Fruit fly (Drosophila melanogaster) whole organism, embryonic: ENCODE data around the gene IntS4.
A peak's percentile ranks its signal among the peaks of the same experiment; 100 is the strongest.

Experiments used
- ATbp ChIP-seq: fragments of 200-800 bp; sonication (Bioruptor generic); optimal IDR thresholded peaks from 2 replicates; lab custom pipeline; 2017; ENCODE audit warnings: missing biosample characterization, mild to moderate bottlenecking, missing genetic modification characterization, missing genetic modification reagents
- B-H2 ChIP-seq: fragments of 200-800 bp; sonication (Bioruptor generic); optimal IDR thresholded peaks from 2 replicates; lab custom pipeline; 2018; ENCODE audit warnings: missing biosample characterization, mild to moderate bottlenecking, missing genetic modification characterization
- CG11504 ChIP-seq: fragments of 200-800 bp; sonication (Bioruptor generic); optimal IDR thresholded peaks from 3 replicates; lab custom pipeline; 2019; ENCODE audit warnings: missing biosample characterization, mild to moderate bottlenecking, missing genetic modification characterization, moderate library complexity
- CG12219 ChIP-seq: fragments of 200-800 bp; sonication (Bioruptor generic); optimal IDR thresholded peaks from 3 replicates; lab custom pipeline; 2018; ENCODE audit warnings: missing biosample characterization, mild to moderate bottlenecking, missing genetic modification characterization
- CG13287 ChIP-seq: fragments of 200-800 bp; sonication (Bioruptor generic); IDR thresholded peaks from 2 replicates; pipeline ENCODE4 v1.3.6; 2022; ENCODE audit warnings: missing biosample characterization, missing genetic modification characterization; ENCODE audit not compliant: partially characterized antibody
- CG16779 ChIP-seq: fragments of 200-800 bp; sonication (Bioruptor generic); IDR thresholded peaks from 2 replicates; pipeline ENCODE4 v1.3.6; 2022; ENCODE audit warnings: missing biosample characterization, missing genetic modification characterization
- CG17359 ChIP-seq: fragments of 200-800 bp; sonication (Bioruptor generic); optimal IDR thresholded peaks from 3 replicates; lab custom pipeline; 2018; ENCODE audit warnings: missing biosample characterization, mild to moderate bottlenecking, missing genetic modification characterization, moderate library complexity
- CG2120 ChIP-seq: fragments of 200-800 bp; sonication (Bioruptor generic); optimal IDR thresholded peaks from 3 replicates; lab custom pipeline; 2016; ENCODE audit warnings: missing biosample characterization, missing genetic modification characterization
- CG3163 ChIP-seq: fragments of 200-800 bp; sonication (Bioruptor generic); optimal IDR thresholded peaks from 3 replicates; lab custom pipeline; 2016; ENCODE audit warnings: missing biosample characterization, missing genetic modification characterization
- CG33213 ChIP-seq: fragments of 200-800 bp; sonication (Bioruptor generic); optimal IDR thresholded peaks from 3 replicates; lab custom pipeline; 2016; ENCODE audit warnings: missing biosample characterization, missing genetic modification characterization
- CG4617 ChIP-seq: fragments of 200-800 bp; sonication (Bioruptor generic); optimal IDR thresholded peaks from 3 replicates; lab custom pipeline; 2016; ENCODE audit warnings: missing biosample characterization, missing genetic modification characterization, borderline replicate concordance
- CG8089 ChIP-seq: fragments of 200-800 bp; sonication (Bioruptor generic); optimal IDR thresholded peaks from 3 replicates; lab custom pipeline; 2016; ENCODE audit warnings: missing biosample characterization, missing genetic modification characterization
- CG8281 ChIP-seq: fragments of 200-800 bp; sonication (Bioruptor generic); optimal IDR thresholded peaks from 2 replicates; lab custom pipeline; 2018; ENCODE audit warnings: missing biosample characterization, mild to moderate bottlenecking, missing genetic modification characterization, moderate library complexity
- CG9609 ChIP-seq: fragments of 200-800 bp; sonication (Bioruptor generic); optimal IDR thresholded peaks from 3 replicates; lab custom pipeline; 2016; ENCODE audit warnings: missing biosample characterization, missing genetic modification characterization
- CG9797 ChIP-seq: fragments of 200-800 bp; sonication (Bioruptor generic); optimal IDR thresholded peaks from 3 replicates; lab custom pipeline; 2018; ENCODE audit warnings: missing biosample characterization, mild to moderate bottlenecking, missing genetic modification characterization
- CG9932 ChIP-seq: fragments of 200-800 bp; sonication (Bioruptor generic); IDR thresholded peaks from 2 replicates; pipeline ENCODE4 v1.3.6; 2022; ENCODE audit warnings: missing biosample characterization, missing genetic modification characterization
- CHES-1-like ChIP-seq: fragments of 200-800 bp; sonication (Bioruptor generic); optimal IDR thresholded peaks from 2 replicates; lab custom pipeline; 2016; ENCODE audit warnings: missing biosample characterization, missing genetic modification characterization
- Doc3 ChIP-seq: fragments of 200-800 bp; sonication (Bioruptor generic); IDR thresholded peaks from 3 replicates; pipeline ENCODE4 v1.3.6; 2022; ENCODE audit warnings: missing biosample characterization, missing genetic modification characterization; ENCODE audit not compliant: partially characterized antibody
- E2f1 ChIP-seq: fragments of 200-800 bp; sonication (Bioruptor generic); IDR thresholded peaks from 2 replicates; pipeline ENCODE4 v1.3.6; 2022; ENCODE audit warnings: missing biosample characterization, missing genetic modification characterization
- E2f2 ChIP-seq: fragments of 200-800 bp; sonication (Bioruptor generic); IDR thresholded peaks from 2 replicates; pipeline ENCODE4 v1.3.6; 2022; ENCODE audit warnings: missing biosample characterization, missing genetic modification characterization
- HmgD ChIP-seq: fragments of 200-800 bp; sonication (Bioruptor generic); optimal IDR thresholded peaks from 3 replicates; lab custom pipeline; 2016; ENCODE audit warnings: missing biosample characterization, missing genetic modification characterization
- HmgZ ChIP-seq: fragments of 200-800 bp; sonication (Bioruptor generic); optimal IDR thresholded peaks from 2 replicates; lab custom pipeline; 2018; ENCODE audit warnings: missing biosample characterization, mild to moderate bottlenecking, missing genetic modification characterization
- Oli ChIP-seq: fragments of 200-800 bp; sonication (Bioruptor generic); optimal IDR thresholded peaks from 2 replicates; lab custom pipeline; 2018; ENCODE audit warnings: missing biosample characterization, mild to moderate bottlenecking, missing genetic modification characterization, moderate library complexity
- Opbp ChIP-seq: fragments of 200-800 bp; sonication (Bioruptor generic); IDR thresholded peaks from 3 replicates; pipeline ENCODE4 v1.3.6; 2022; ENCODE audit warnings: missing biosample characterization, missing genetic modification characterization; ENCODE audit not compliant: partially characterized antibody
- PHDP ChIP-seq: fragments of 200-800 bp; sonication (Bioruptor generic); optimal IDR thresholded peaks from 3 replicates; lab custom pipeline; 2018; ENCODE audit warnings: missing biosample characterization, mild to moderate bottlenecking, missing genetic modification characterization, moderate library complexity
- Sin3A ChIP-seq: fragments of >200 bp; optimal IDR thresholded peaks from 2 replicates; lab custom pipeline; 2018
- cas ChIP-seq: fragments of 200-800 bp; sonication (Bioruptor generic); IDR thresholded peaks from 2 replicates; pipeline ENCODE4 v1.3.6; 2022; ENCODE audit warnings: missing biosample characterization, missing genetic modification characterization
- crc ChIP-seq: fragments of 200-800 bp; sonication (Bioruptor generic); optimal IDR thresholded peaks from 2 replicates; lab custom pipeline; 2016; ENCODE audit warnings: missing biosample characterization, missing genetic modification characterization
- croc ChIP-seq: fragments of 200-800 bp; sonication (Bioruptor generic); conservative IDR thresholded peaks from 3 replicates; pipeline ENCODE4 v1.3.6; 2022; ENCODE audit warnings: missing biosample characterization, missing genetic modification characterization
- crol ChIP-seq: fragments of 200-800 bp; sonication (Bioruptor generic); IDR thresholded peaks from 2 replicates; pipeline ENCODE4 v1.3.6; 2022; ENCODE audit warnings: missing biosample characterization, missing genetic modification characterization
- her ChIP-seq: fragments of 200-800 bp; sonication (Bioruptor generic); optimal IDR thresholded peaks from 2 replicates; lab custom pipeline; 2016; ENCODE audit warnings: missing biosample characterization, missing genetic modification characterization
- inv ChIP-seq: fragments of 200-800 bp; sonication (Bioruptor generic); IDR thresholded peaks from 2 replicates; pipeline ENCODE4 v1.3.6; 2022; ENCODE audit warnings: missing biosample characterization, missing genetic modification characterization; ENCODE audit not compliant: partially characterized antibody
- knrl ChIP-seq: fragments of 200-800 bp; sonication (Bioruptor generic); IDR thresholded peaks from 3 replicates; pipeline ENCODE4 v1.3.6; 2022; ENCODE audit warnings: missing biosample characterization, missing genetic modification characterization; ENCODE audit not compliant: partially characterized antibody
- lmd ChIP-seq: fragments of 200-800 bp; sonication (Bioruptor generic); IDR thresholded peaks from 2 replicates; pipeline ENCODE4 v1.3.6; 2022; ENCODE audit warnings: missing biosample characterization, missing genetic modification characterization
- nerfin-2 ChIP-seq: fragments of 200-800 bp; sonication (Bioruptor generic); IDR thresholded peaks from 2 replicates; pipeline ENCODE4 v1.3.6; 2022; ENCODE audit warnings: missing biosample characterization, missing genetic modification characterization; ENCODE audit not compliant: partially characterized antibody
- nom ChIP-seq: fragments of 200-800 bp; sonication (Bioruptor generic); optimal IDR thresholded peaks from 2 replicates; lab custom pipeline; 2017; ENCODE audit warnings: missing biosample characterization, missing genetic modification characterization, mild to moderate bottlenecking, moderate library complexity, missing genetic modification reagents
- p53 ChIP-seq: fragments of 200-800 bp; sonication (Bioruptor generic); optimal IDR thresholded peaks from 2 replicates; lab custom pipeline; 2016; ENCODE audit warnings: missing biosample characterization, missing genetic modification characterization
- pfk ChIP-seq: fragments of 200-800 bp; sonication (Bioruptor generic); optimal IDR thresholded peaks from 2 replicates; lab custom pipeline; 2018; ENCODE audit warnings: missing biosample characterization, mild to moderate bottlenecking, missing genetic modification characterization, moderate library complexity
- phol ChIP-seq: fragments of 200-800 bp; sonication (Bioruptor generic); optimal IDR thresholded peaks from 3 replicates; lab custom pipeline; 2018; ENCODE audit warnings: missing biosample characterization, mild to moderate bottlenecking, missing genetic modification characterization, moderate library complexity
- pita ChIP-seq: fragments of 200-800 bp; sonication (Bioruptor generic); optimal IDR thresholded peaks from 2 replicates; lab custom pipeline; 2017; ENCODE audit warnings: missing biosample characterization, mild to moderate bottlenecking, missing genetic modification characterization
- sd ChIP-seq: fragments of 200-800 bp; sonication (Bioruptor generic); optimal IDR thresholded peaks from 3 replicates; lab custom pipeline; 2018; ENCODE audit warnings: missing biosample characterization, mild to moderate bottlenecking, missing genetic modification characterization, moderate library complexity
- tap ChIP-seq: fragments of 200-800 bp; optimal IDR thresholded peaks from 3 replicates; lab custom pipeline; 2019; ENCODE audit warnings: missing biosample characterization, mild to moderate bottlenecking, missing genetic modification characterization, moderate library complexity
- tio ChIP-seq: fragments of 200-800 bp; sonication (Bioruptor generic); optimal IDR thresholded peaks from 2 replicates; lab custom pipeline; 2017; ENCODE audit warnings: missing biosample characterization, missing genetic modification characterization, inconsistent platforms
- tx ChIP-seq: fragments of 200-800 bp; sonication (Bioruptor generic); optimal IDR thresholded peaks from 2 replicates; lab custom pipeline; 2016; ENCODE audit warnings: missing biosample characterization, missing genetic modification characterization
- vnd ChIP-seq: fragments of 200-800 bp; sonication (Bioruptor generic); IDR thresholded peaks from 3 replicates; pipeline ENCODE4 v1.3.6; 2022; ENCODE audit warnings: missing biosample characterization, missing genetic modification characterization; ENCODE audit not compliant: partially characterized antibody
- vvl ChIP-seq: fragments of 200-800 bp; sonication (Bioruptor generic); IDR thresholded peaks from 2 replicates; pipeline ENCODE4 v1.3.6; 2022; ENCODE audit warnings: missing biosample characterization, missing genetic modification characterization
- wek ChIP-seq: fragments of 200-800 bp; sonication (Bioruptor generic); optimal IDR thresholded peaks from 3 replicates; lab custom pipeline; 2018; ENCODE audit warnings: missing biosample characterization, mild to moderate bottlenecking, missing genetic modification characterization, moderate library complexity

Gene IntS4

DNA sequence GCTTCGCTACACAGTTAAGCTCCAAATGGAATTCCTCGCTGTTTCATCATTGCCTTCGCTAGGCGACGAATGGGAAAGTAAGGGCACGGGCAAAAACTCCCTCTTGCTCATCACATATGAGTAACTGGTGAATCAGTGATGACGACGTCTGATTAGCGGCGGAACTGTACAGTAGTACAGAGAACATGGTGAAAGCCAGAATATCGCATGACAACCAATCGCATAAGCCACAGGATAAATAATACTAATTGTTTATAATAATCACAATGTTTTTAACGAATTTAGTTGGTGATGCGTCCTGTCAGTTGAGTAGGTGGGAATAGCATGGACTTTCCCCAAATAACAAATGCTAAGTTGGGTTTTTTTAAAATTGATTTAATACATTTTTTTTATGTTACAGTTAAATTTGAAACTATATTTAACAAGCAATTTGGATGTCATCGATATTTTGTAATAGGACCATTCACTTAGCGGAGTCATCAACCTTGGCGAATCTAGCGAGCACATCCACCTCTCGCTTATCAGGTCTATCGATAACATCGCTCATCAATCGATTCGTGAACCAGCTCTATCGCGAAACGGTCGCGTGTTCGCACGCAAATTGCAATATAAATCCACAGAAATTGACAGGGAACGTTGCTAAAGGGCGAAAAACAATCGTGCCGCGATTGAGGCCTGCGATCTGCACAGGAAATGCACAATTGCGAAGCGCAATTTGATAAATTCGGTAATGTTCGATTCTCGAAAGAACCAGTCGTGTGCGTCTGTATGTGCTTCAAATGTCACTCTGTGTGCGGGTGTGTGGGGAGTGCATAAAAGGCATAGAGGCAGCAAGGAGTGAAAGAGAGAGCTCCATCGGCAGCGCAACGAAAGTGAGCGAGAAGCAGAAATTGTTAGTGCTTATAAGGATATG lies 1.8 kb upstream of the IntS4 start, which contains the start of the genes CG12112 and Trf4-1 (continued):
- TF ChIP-seq sd (no peak), HmgD (GFP tag; lab: Kevin White, UChicago) (peak; percentile 48), CG11504 (peak; percentile 30), pfk (GFP tag; lab: Kevin White, UChicago) (no peak), CG33213 (GFP tag; lab: Kevin White, UChicago) (peak; percentile 24), crol (peak; percentile 82), HmgZ (tag; lab: Kevin White, UChicago) (peak; percentile 27), Sin3A (lab: Kevin White, UChicago) (peak; percentile 86)

DNA sequence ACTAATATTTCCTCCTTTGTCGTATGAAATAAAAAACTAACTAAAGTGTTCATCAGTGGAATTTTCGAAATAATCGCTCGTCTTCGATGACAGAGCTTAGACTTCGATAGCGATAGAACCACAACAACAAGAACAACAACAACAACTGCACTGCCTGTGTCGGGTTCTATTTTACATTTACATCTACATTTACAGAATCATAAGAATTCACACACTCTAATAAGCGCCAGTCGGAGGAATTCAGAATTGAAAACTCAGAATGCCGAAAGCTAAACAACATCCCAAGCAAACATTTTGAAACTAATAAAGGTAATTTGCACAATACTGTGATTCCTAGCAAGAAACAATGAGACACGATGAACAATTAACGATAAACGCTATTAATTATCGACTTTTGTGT lies 4.3 kb downstream of the IntS4 start:
- TF ChIP-seq pita (GFP tag; lab: Kevin White, UChicago) (no peak), HmgD (GFP tag; lab: Kevin White, UChicago) (no peak), Opbp (GFP tag; lab: Robert Waterston, UW) (peak; percentile 26; the same call in 1 of the 3 replicates), crc (GFP tag; lab: Kevin White, UChicago) (no peak), ATbp (GFP tag; lab: Kevin White, UChicago) (no peak), her (GFP tag; lab: Kevin White, UChicago) (no peak), CG8089 (GFP tag; lab: Kevin White, UChicago) (no peak), CG13287 (GFP tag; lab: Robert Waterston, UW) (peak; percentile 34), CG9609 (no peak), phol (tag; lab: Kevin White, UChicago) (no peak), E2f1 (no peak), PHDP (tag; lab: Kevin White, UChicago) (no peak), nerfin-2 (peak; percentile 52; the same call in 1 of the 2 replicates), lmd (GFP tag; lab: Robert Waterston, UW) (no peak), tx (GFP tag; lab: Kevin White, UChicago) (no peak), CG4617 (GFP tag; lab: Kevin White, UChicago) (no peak), B-H2 (GFP tag; lab: Kevin White, UChicago) (no peak), inv (peak; percentile 39), CG12219 (GFP tag; lab: Kevin White, UChicago) (no peak), tap (tag; lab: Kevin White, UChicago) (no peak), knrl (GFP tag; lab: Robert Waterston, UW) (no peak; the same call in 2 of the 3 replicates), Doc3 (GFP tag; lab: Robert Waterston, UW) (0 out of 3 replicates have a peak, but pooled peaks have one; percentile 39), CG8281 (tag; lab: Kevin White, UChicago) (no peak), CG17359 (tag; lab: Kevin White, UChicago) (no peak), CG2120 (no peak), CG16779 (GFP tag; lab: Robert Waterston, UW) (no peak), nom (GFP tag; lab: Kevin White, UChicago) (no peak), tio (GFP tag; lab: Kevin White, UChicago) (no peak), vnd (GFP tag; lab: Robert Waterston, UW) (peak; percentile 55; the same call in 2 of the 3 replicates), vvl (GFP tag; lab: Robert Waterston, UW) (no peak), wek (no peak), CHES-1-like (GFP tag; lab: Kevin White, UChicago) (no peak), CG9797 (GFP tag; lab: Kevin White, UChicago) (no peak), cas (GFP tag; lab: Robert Waterston, UW) (no peak), p53 (GFP tag; lab: Kevin White, UChicago) (no peak), CG3163 (GFP tag; lab: Kevin White, UChicago) (no peak), CG9932 (GFP tag; lab: Robert Waterston, UW) (no peak), Sin3A (lab: Kevin White, UChicago) (no peak), Oli (tag; lab: Kevin White, UChicago) (no peak), E2f2 (peak; percentile 38; the same call in 1 of the 2 replicates), croc (GFP tag; lab: Robert Waterston, UW) (no peak)
